Fruit fly (Drosophila melanogaster) whole organism, embryonic: ENCODE results near the gene CG13917.

Source experiments
- Asciz ChIP-seq: fragments of 200-800 bp; sonication (Bioruptor generic); optimal IDR thresholded peaks from 2 replicates; lab custom pipeline; 2017; ENCODE audit warnings: missing biosample characterization, mild to moderate bottlenecking, missing genetic modification characterization, missing genetic modification reagents
- Awh ChIP-seq: fragments of 200-800 bp; sonication (Bioruptor generic); IDR thresholded peaks from 2 replicates; pipeline ENCODE4, ENCODE4 v1.3.6; 2022; ENCODE audit warnings: missing biosample characterization, missing genetic modification characterization
- CG10321 ChIP-seq: fragments of 200-800 bp; sonication (Bioruptor generic); IDR thresholded peaks from 2 replicates; pipeline ENCODE4 v1.3.6; 2022; ENCODE audit warnings: missing biosample characterization, missing genetic modification characterization
- CG11560 ChIP-seq: fragments of 200-800 bp; sonication (Bioruptor generic); IDR thresholded peaks from 3 replicates; pipeline ENCODE4 v1.3.6; 2022; ENCODE audit warnings: missing biosample characterization, missing genetic modification characterization
- CG13287 ChIP-seq: fragments of 200-800 bp; sonication (Bioruptor generic); IDR thresholded peaks from 2 replicates; pipeline ENCODE4 v1.3.6; 2022; ENCODE audit warnings: missing biosample characterization, missing genetic modification characterization; ENCODE audit not compliant: partially characterized antibody
- CG15269 ChIP-seq: fragments of 200-800 bp; sonication (Bioruptor generic); optimal IDR thresholded peaks from 2 replicates; lab custom pipeline; 2018; ENCODE audit warnings: missing biosample characterization, mild to moderate bottlenecking, missing genetic modification characterization, moderate library complexity
- CG2875 ChIP-seq: fragments of 200-800 bp; sonication (Bioruptor generic); optimal IDR thresholded peaks from 2 replicates; lab custom pipeline; 2017; ENCODE audit warnings: missing biosample characterization, mild to moderate bottlenecking, missing genetic modification characterization, missing genetic modification reagents
- CG34376 ChIP-seq: fragments of 200-800 bp; sonication (Bioruptor generic); optimal IDR thresholded peaks from 2 replicates; lab custom pipeline; 2018; ENCODE audit warnings: missing biosample characterization, mild to moderate bottlenecking, missing genetic modification characterization
- CG4360 ChIP-seq: fragments of 200-800 bp; sonication (Bioruptor generic); IDR thresholded peaks from 2 replicates; pipeline ENCODE4 v1.3.6; 2022; ENCODE audit warnings: missing biosample characterization, missing genetic modification characterization
- CG4424 ChIP-seq: fragments of 200-800 bp; sonication (Bioruptor generic); optimal IDR thresholded peaks from 3 replicates; lab custom pipeline; 2016; ENCODE audit warnings: missing biosample characterization, missing genetic modification characterization
- CG4820 ChIP-seq: fragments of 200-800 bp; sonication (Bioruptor generic); optimal IDR thresholded peaks from 3 replicates; lab custom pipeline; 2016; ENCODE audit warnings: missing biosample characterization, missing genetic modification characterization
- CG5180 ChIP-seq: fragments of 200-800 bp; sonication (Bioruptor generic); optimal IDR thresholded peaks from 3 replicates; lab custom pipeline; 2017; ENCODE audit warnings: missing biosample characterization, missing genetic modification characterization, mild to moderate bottlenecking, moderate library complexity, missing genetic modification reagents
- CG7963 ChIP-seq: fragments of 200-800 bp; sonication (Bioruptor generic); IDR thresholded peaks from 3 replicates; pipeline ENCODE4 v1.3.6; 2022; ENCODE audit warnings: missing biosample characterization, missing genetic modification characterization; ENCODE audit not compliant: partially characterized antibody
- CG8478 ChIP-seq: fragments of >200 bp; optimal IDR thresholded peaks from 2 replicates; lab custom pipeline; 2018
- CG8924 ChIP-seq: fragments of 200-800 bp; optimal IDR thresholded peaks from 3 replicates; lab custom pipeline; 2019; ENCODE audit warnings: missing biosample characterization, mild to moderate bottlenecking, missing genetic modification characterization, moderate library complexity
- CHES-1-like ChIP-seq: fragments of 200-800 bp; sonication (Bioruptor generic); optimal IDR thresholded peaks from 2 replicates; lab custom pipeline; 2016; ENCODE audit warnings: missing biosample characterization, missing genetic modification characterization
- CkIIα-i1 ChIP-seq: fragments of 200-800 bp; sonication (Bioruptor generic); IDR thresholded peaks from 2 replicates; pipeline ENCODE4 v1.3.6; 2022; ENCODE audit warnings: missing biosample characterization, missing genetic modification characterization
- Dbx ChIP-seq: fragments of 200-800 bp; sonication (Bioruptor generic); IDR thresholded peaks from 3 replicates; pipeline ENCODE4 v1.3.6; 2022; ENCODE audit warnings: missing biosample characterization, missing genetic modification characterization
- Dref ChIP-seq: fragments of 200-800 bp; sonication (Bioruptor generic); IDR thresholded peaks from 2 replicates; pipeline ENCODE4 v1.3.6; 2022; ENCODE audit warnings: missing biosample characterization, missing genetic modification characterization
- Ets97D ChIP-seq: fragments of 200-800 bp; sonication (Bioruptor generic); optimal IDR thresholded peaks from 3 replicates; lab custom pipeline; 2016; ENCODE audit warnings: missing biosample characterization, missing genetic modification characterization
- Fer2 ChIP-seq: fragments of 200-800 bp; sonication (Bioruptor generic); optimal IDR thresholded peaks from 2 replicates; lab custom pipeline; 2018; ENCODE audit warnings: missing biosample characterization, mild to moderate bottlenecking, missing genetic modification characterization, moderate library complexity
- Gug ChIP-seq: fragments of 200-800 bp; sonication (Bioruptor generic); IDR thresholded peaks from 4 replicates; pipeline ENCODE4 v1.3.6; 2022; ENCODE audit warnings: missing biosample characterization, missing genetic modification characterization
- Hand ChIP-seq: fragments of 200-800 bp; sonication (Bioruptor generic); optimal IDR thresholded peaks from 2 replicates; lab custom pipeline; 2017; ENCODE audit warnings: mild to moderate bottlenecking, missing biosample characterization, missing genetic modification reagents, missing genetic modification characterization
- Hmx ChIP-seq: fragments of 200-800 bp; sonication (Bioruptor generic); optimal IDR thresholded peaks from 2 replicates; lab custom pipeline; 2016; ENCODE audit warnings: missing biosample characterization, missing genetic modification characterization
- Med ChIP-seq: fragments of 200-800 bp; sonication (Bioruptor generic); peaks from one replicate; lab custom pipeline; 2016; ENCODE audit warnings: missing biosample characterization, missing genetic modification characterization, mild to moderate bottlenecking, inconsistent platforms, moderate library complexity
- NC2α ChIP-seq: fragments of 200-800 bp; sonication (Bioruptor generic); optimal IDR thresholded peaks from 2 replicates; lab custom pipeline; 2016; ENCODE audit warnings: missing biosample characterization, missing genetic modification characterization
- Nf-YC ChIP-seq: fragments of 200-800 bp; optimal IDR thresholded peaks from 3 replicates; lab custom pipeline; 2019; ENCODE audit warnings: missing biosample characterization, mild to moderate bottlenecking, missing genetic modification characterization, moderate library complexity
- Rx ChIP-seq: fragments of 200-800 bp; sonication (Bioruptor generic); IDR thresholded peaks from 2 replicates; pipeline ENCODE4 v1.3.6; 2022; ENCODE audit warnings: missing biosample characterization, missing genetic modification characterization
- Side ChIP-seq: fragments of 200-800 bp; sonication (Bioruptor generic); optimal IDR thresholded peaks from 2 replicates; lab custom pipeline; 2016; ENCODE audit warnings: missing biosample characterization, missing genetic modification characterization
- Sox102F ChIP-seq: fragments of 200-800 bp; sonication (Bioruptor generic); optimal IDR thresholded peaks from 2 replicates; lab custom pipeline; 2018; ENCODE audit warnings: missing biosample characterization, mild to moderate bottlenecking, missing genetic modification characterization, moderate library complexity
- TFAM ChIP-seq: fragments of 200-800 bp; sonication (Bioruptor generic); optimal IDR thresholded peaks from 2 replicates; lab custom pipeline; 2017; ENCODE audit warnings: missing biosample characterization, missing genetic modification characterization, inconsistent platforms
- Usf ChIP-seq: fragments of 200-800 bp; sonication (Bioruptor generic); optimal IDR thresholded peaks from 2 replicates; lab custom pipeline; 2017; ENCODE audit warnings: missing genotype, missing biosample characterization, missing genetic modification characterization
- corto ChIP-seq: fragments of 200-800 bp; sonication (Bioruptor generic); optimal IDR thresholded peaks from 2 replicates; lab custom pipeline; 2016; ENCODE audit warnings: missing biosample characterization, mild to moderate bottlenecking, missing genetic modification characterization, moderate library complexity
- en ChIP-seq: fragments of 200-800 bp; sonication (Bioruptor generic); optimal IDR thresholded peaks from 2 replicates; lab custom pipeline; 2016; ENCODE audit warnings: missing biosample characterization, missing genetic modification characterization
- exex ChIP-seq: fragments of 200-800 bp; sonication (Bioruptor generic); optimal IDR thresholded peaks from 4 replicates; lab custom pipeline; 2018; ENCODE audit warnings: missing biosample characterization, mild to moderate bottlenecking, missing genetic modification characterization, moderate library complexity
- eyg ChIP-seq: fragments of 200-800 bp; sonication (Bioruptor generic); optimal IDR thresholded peaks from 3 replicates; lab custom pipeline; 2016; ENCODE audit warnings: missing biosample characterization, missing genetic modification characterization
- fd3F ChIP-seq: fragments of 200-800 bp; sonication (Bioruptor generic); optimal IDR thresholded peaks from 2 replicates; lab custom pipeline; 2018; ENCODE audit warnings: missing biosample characterization, mild to moderate bottlenecking, missing genetic modification characterization, moderate library complexity
- fd64A ChIP-seq: fragments of 200-800 bp; sonication (Bioruptor generic); optimal IDR thresholded peaks from 3 replicates; lab custom pipeline; 2018; ENCODE audit warnings: missing biosample characterization, mild to moderate bottlenecking, missing genetic modification characterization
- hbn ChIP-seq: fragments of 200-800 bp; sonication (Bioruptor generic); IDR thresholded peaks from 2 replicates; pipeline ENCODE4 v1.3.6; 2022; ENCODE audit warnings: missing biosample characterization, missing genetic modification characterization; ENCODE audit not compliant: partially characterized antibody
- hkb ChIP-seq, 2 experiments: fragments of 200-800 bp in 1 of 2; fragments of >200 bp in 1 of 2; sonication (Bioruptor generic) in 1 of 2; IDR thresholded peaks in 1 of 2; optimal IDR thresholded peaks in 1 of 2; 2 replicates each; pipeline versions ENCODE4 v1.3.6 to Lab custom; 2017 to 2022; ENCODE audit warnings: missing biosample characterization in 1 of 2, missing genetic modification characterization in 1 of 2
- ken ChIP-seq: fragments of 200-800 bp; sonication (Bioruptor generic); IDR thresholded peaks from 3 replicates; pipeline ENCODE4 v1.3.6; 2022; ENCODE audit warnings: missing biosample characterization, missing genetic modification characterization
- klu ChIP-seq: fragments of 200-800 bp; sonication (Bioruptor generic); IDR thresholded peaks from 2 replicates; pipeline ENCODE4 v1.3.6; 2022; ENCODE audit warnings: missing biosample characterization, missing genetic modification characterization
- knrl ChIP-seq: fragments of 200-800 bp; sonication (Bioruptor generic); IDR thresholded peaks from 3 replicates; pipeline ENCODE4 v1.3.6; 2022; ENCODE audit warnings: missing biosample characterization, missing genetic modification characterization; ENCODE audit not compliant: partially characterized antibody
- lab ChIP-seq: fragments of 200-800 bp; sonication (Bioruptor generic); optimal IDR thresholded peaks from 3 replicates; lab custom pipeline; 2017; ENCODE audit warnings: missing biosample characterization, missing genetic modification characterization, mild to moderate bottlenecking, moderate library complexity, missing genetic modification reagents
- pho ChIP-seq: fragments of 200-800 bp; sonication (Bioruptor generic); optimal IDR thresholded peaks from 2 replicates; lab custom pipeline; 2016; ENCODE audit warnings: missing biosample characterization, missing genetic modification characterization
- rib ChIP-seq: fragments of 200-800 bp; sonication (Bioruptor generic); IDR thresholded peaks from 2 replicates; pipeline ENCODE4 v1.3.6; 2022; ENCODE audit warnings: missing biosample characterization, missing genetic modification characterization
- sc ChIP-seq, 3 experiments: fragments of >200 bp in 2 of 3; fragments of 200-800 bp in 1 of 3; sonication (Bioruptor generic) in 1 of 3; optimal IDR thresholded peaks; 2 replicates in 2 of 3; 3 replicates in 1 of 3; lab custom pipeline; 2017; ENCODE audit warnings: mild to moderate bottlenecking in 1 of 3, missing biosample characterization in 1 of 3, missing genetic modification characterization in 1 of 3, missing genetic modification reagents in 1 of 3
- sd ChIP-seq: fragments of 200-800 bp; sonication (Bioruptor generic); optimal IDR thresholded peaks from 3 replicates; lab custom pipeline; 2018; ENCODE audit warnings: missing biosample characterization, mild to moderate bottlenecking, missing genetic modification characterization, moderate library complexity
- zen2 ChIP-seq: fragments of 200-800 bp; sonication (Bioruptor generic); IDR thresholded peaks from 3 replicates; pipeline ENCODE4 v1.3.6; 2022; ENCODE audit warnings: missing biosample characterization, missing genetic modification characterization; ENCODE audit not compliant: partially characterized antibody

Gene CG13917

DNA sequence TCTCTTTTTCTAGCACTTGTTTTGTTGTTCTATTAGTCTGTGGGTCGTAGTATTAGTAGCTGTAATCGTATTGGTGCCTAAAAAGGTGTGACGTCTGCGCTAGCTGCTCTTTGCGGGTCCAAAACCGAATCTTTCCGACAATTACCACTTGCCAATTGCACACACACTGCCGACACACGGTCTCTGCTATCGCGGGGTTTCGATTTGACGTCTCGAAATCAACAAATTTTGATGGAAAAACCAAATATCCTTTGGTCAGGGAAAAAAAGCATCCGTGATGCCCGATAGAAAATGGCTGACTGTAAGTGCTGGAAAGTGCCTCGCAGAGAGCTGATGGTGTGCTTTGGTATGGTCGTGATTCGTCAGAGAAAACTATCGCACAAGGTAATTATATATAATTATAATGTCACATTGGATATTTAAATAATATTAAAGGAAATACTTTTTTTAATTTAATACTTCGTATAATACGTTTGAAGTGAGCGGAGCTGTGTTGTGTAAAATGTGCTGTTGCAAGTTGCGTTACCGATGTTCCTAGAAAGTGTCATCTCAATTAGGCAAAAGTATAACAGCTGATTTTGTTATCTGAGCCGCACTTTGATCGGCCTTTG, 18.2 kb upstream of the CG13917 start, which contains the start of the genes Pex10 and CG12099 (continued):
- peak; percentile 72 for TF ChIP-seq CG7963
- peak; percentile 68 for TF ChIP-seq hkb (optimal IDR thresholded peaks at IDR 0.05; lab: Kevin White, UChicago)
- TF ChIP-seq hkb (GFP tag; IDR thresholded peaks at IDR 0.05; lab: Robert Waterston, UW), result peak; percentile 87
- peak; percentile 93 for TF ChIP-seq hbn (GFP tag; lab: Robert Waterston, UW)
- TF ChIP-seq CG8478, result no peak
- peak; percentile 48 for TF ChIP-seq Side (GFP tag; lab: Kevin White, UChicago)
- TF ChIP-seq Hmx (GFP tag; lab: Kevin White, UChicago), result no peak
- TF ChIP-seq en (GFP tag; lab: Kevin White, UChicago), result no peak
- TF ChIP-seq CG10321 (GFP tag; lab: Robert Waterston, UW), result 0 out of 2 replicates have a peak, but pooled peaks have one; percentile 48
- TF ChIP-seq sd (tag; lab: Kevin White, UChicago), result no peak
- peak; percentile 60 for TF ChIP-seq CG2875 (GFP tag; lab: Kevin White, UChicago)
- TF ChIP-seq knrl, result peak; percentile 97
- TF ChIP-seq exex (tag; lab: Kevin White, UChicago), result no peak
- TF ChIP-seq Dref, result peak; percentile 52
- TF ChIP-seq CG5180, result no peak
- peak; percentile 88 for TF ChIP-seq corto (GFP tag; lab: Kevin White, UChicago)
- peak; percentile 90 for TF ChIP-seq klu (GFP tag; lab: Robert Waterston, UW)
- peak; percentile 91 for TF ChIP-seq lab (GFP tag; lab: Kevin White, UChicago)
- TF ChIP-seq Hand (GFP tag; lab: Kevin White, UChicago), result peak; percentile 50
- no peak for TF ChIP-seq NC2α (GFP tag; lab: Kevin White, UChicago)
- TF ChIP-seq Asciz, result no peak
- TF ChIP-seq CG11560, result peak; percentile 83
- peak; percentile 79 for TF ChIP-seq Usf (GFP tag; lab: Kevin White, UChicago)
- TF ChIP-seq sc (optimal IDR thresholded peaks at IDR 0.05; lab: Kevin White, UChicago), result no peak
- TF ChIP-seq sc (GFP tag; optimal IDR thresholded peaks at IDR 0.05; lab: Kevin White, UChicago), result no peak
- TF ChIP-seq pho, result peak; percentile 58
- peak; percentile 86 for TF ChIP-seq Nf-YC (tag; lab: Kevin White, UChicago)
- TF ChIP-seq Ets97D (GFP tag; lab: Kevin White, UChicago), result peak; percentile 73
- TF ChIP-seq Med (GFP tag; lab: Kevin White, UChicago), result peak; percentile 91
- peak; percentile 91 for TF ChIP-seq CG4424 (GFP tag; lab: Kevin White, UChicago)
- peak; percentile 67; the same call in 1 of the 3 replicates for TF ChIP-seq zen2 (GFP tag; lab: Robert Waterston, UW)
- TF ChIP-seq rib (GFP tag; lab: Robert Waterston, UW), result peak; percentile 85
- TF ChIP-seq CHES-1-like (GFP tag; lab: Kevin White, UChicago), result peak; percentile 69
- TF ChIP-seq Dbx (GFP tag; lab: Robert Waterston, UW), result peak; percentile 94
- peak; percentile 95 for TF ChIP-seq CG13287 (GFP tag; lab: Robert Waterston, UW)
- peak; percentile 41 for TF ChIP-seq fd64A (GFP tag; lab: Kevin White, UChicago)
- TF ChIP-seq fd3F (GFP tag; lab: Kevin White, UChicago), result peak; percentile 82
- peak; percentile 85 for TF ChIP-seq CG34376 (GFP tag; lab: Kevin White, UChicago)
- no peak for TF ChIP-seq eyg (GFP tag; lab: Kevin White, UChicago)
- TF ChIP-seq Rx (GFP tag; lab: Robert Waterston, UW), result peak; percentile 83
- TF ChIP-seq Gug (GFP tag; lab: Robert Waterston, UW), result peak; percentile 89
- TF ChIP-seq CkIIα-i1 (GFP tag; lab: Robert Waterston, UW), result no peak
- peak; percentile 77 for TF ChIP-seq Awh (GFP tag; lab: Robert Waterston, UW)
- peak; percentile 86 for TF ChIP-seq CG15269 (tag; lab: Kevin White, UChicago)
- no peak for TF ChIP-seq Sox102F (GFP tag; lab: Kevin White, UChicago)
- peak; percentile 93 for TF ChIP-seq ken (GFP tag; lab: Robert Waterston, UW)
- TF ChIP-seq CG4360 (GFP tag; lab: Robert Waterston, UW), result no peak
- peak; percentile 88 for TF ChIP-seq CG8924
- TF ChIP-seq TFAM, result no peak
- TF ChIP-seq CG4820 (GFP tag; lab: Kevin White, UChicago), result peak; percentile 81
- peak; percentile 81 for TF ChIP-seq Fer2 (tag; lab: Kevin White, UChicago)
